Worm (Caenorhabditis elegans) whole organism, L3 larva: ENCODE measurements around the gene srg-6.

Experiments
- R02D3.7 ChIP-seq: fragments of 150-350 bp; optimal IDR thresholded peaks from 2 replicates; lab custom pipeline; 2014; ENCODE audit warnings: missing biosample characterization, missing genetic modification characterization
- ZK546.5 ChIP-seq: sonication (generic microtip); optimal IDR thresholded peaks from 2 replicates; lab custom pipeline; 2017; ENCODE audit warnings: missing biosample characterization, missing genetic modification characterization
- aly-2 ChIP-seq: fragments of 150-350 bp; optimal IDR thresholded peaks from 2 replicates; lab custom pipeline; 2014; ENCODE audit warnings: missing biosample characterization, missing genetic modification characterization
- ama-1 ChIP-seq: fragments of 150-350 bp; optimal IDR thresholded peaks from 2 replicates; lab custom pipeline; 2018
- ceh-16 ChIP-seq: sonication (generic microtip); optimal IDR thresholded peaks from 2 replicates; lab custom pipeline; 2017; ENCODE audit warnings: missing biosample characterization, missing genetic modification characterization
- ceh-28 ChIP-seq: fragments of 150-350 bp; optimal IDR thresholded peaks from 2 replicates; lab custom pipeline; 2014; ENCODE audit warnings: missing biosample characterization, missing genetic modification reagents, missing genetic modification characterization
- ceh-82 ChIP-seq: fragments of 150-350 bp; optimal IDR thresholded peaks from 2 replicates; lab custom pipeline; 2014; ENCODE audit warnings: missing biosample characterization, missing genetic modification characterization
- ceh-9 ChIP-seq: sonication (generic microtip); optimal IDR thresholded peaks from 2 replicates; lab custom pipeline; 2018; ENCODE audit warnings: missing biosample characterization, missing genetic modification characterization
- daf-12 ChIP-seq: fragments of 150-350 bp; optimal IDR thresholded peaks from 2 replicates; lab custom pipeline; 2014; ENCODE audit warnings: missing biosample characterization, missing genetic modification reagents, missing genetic modification characterization
- egl-27 ChIP-seq: sonication (generic microtip); optimal IDR thresholded peaks from 4 replicates; lab custom pipeline; 2017; ENCODE audit warnings: missing biosample characterization, missing genetic modification reagents, missing genetic modification characterization
- egl-5 ChIP-seq: fragments of 150-350 bp; optimal IDR thresholded peaks from 2 replicates; lab custom pipeline; 2017; ENCODE audit warnings: missing biosample characterization, missing genetic modification reagents, missing genetic modification characterization, inconsistent platforms
- elt-1 ChIP-seq: fragments of 150-350 bp; optimal IDR thresholded peaks from 2 replicates; lab custom pipeline; 2014; ENCODE audit warnings: missing biosample characterization, missing genetic modification characterization
- elt-2 ChIP-seq: sonication (generic microtip); optimal IDR thresholded peaks from 2 replicates; lab custom pipeline; 2016; ENCODE audit warnings: missing genetic modification reagents, mild to moderate bottlenecking, missing genetic modification characterization, missing compliant biosample characterization
- elt-3 ChIP-seq, 3 experiments: fragments of 150-350 bp in 1 of 3; sonication (generic microtip) in 2 of 3; optimal IDR thresholded peaks; 2 replicates in 2 of 3; 4 replicates in 1 of 3; lab custom pipeline; 2014 to 2017; ENCODE audit warnings: missing biosample characterization in 3 of 3, missing genetic modification characterization in 3 of 3
- eor-1 ChIP-seq, 2 experiments: fragments of 150-350 bp; optimal IDR thresholded peaks; 2 replicates each; lab custom pipeline; 2014 to 2018; ENCODE audit warnings: missing biosample characterization in 2 of 2, missing genetic modification characterization in 2 of 2
- fkh-10 ChIP-seq: sonication (generic microtip); optimal IDR thresholded peaks from 2 replicates; lab custom pipeline; 2017; ENCODE audit warnings: missing biosample characterization, missing genetic modification reagents, missing genetic modification characterization
- fkh-2 ChIP-seq: fragments of 150-350 bp; optimal IDR thresholded peaks from 2 replicates; lab custom pipeline; 2014; ENCODE audit warnings: missing biosample characterization, missing genetic modification reagents, missing genetic modification characterization
- fos-1 ChIP-seq: fragments of 150-350 bp; optimal IDR thresholded peaks from 2 replicates; lab custom pipeline; 2014; ENCODE audit warnings: missing biosample characterization, missing genetic modification characterization
- hmg-11 ChIP-seq: sonication (generic microtip); optimal IDR thresholded peaks from 2 replicates; lab custom pipeline; 2016; ENCODE audit warnings: missing genetic modification characterization, missing compliant biosample characterization
- jun-1 ChIP-seq: fragments of 150-350 bp; optimal IDR thresholded peaks from 2 replicates; lab custom pipeline; 2014; ENCODE audit warnings: missing biosample characterization, missing genetic modification reagents, missing genetic modification characterization
- lin-15B ChIP-seq: fragments of 150-350 bp; optimal IDR thresholded peaks from 2 replicates; lab custom pipeline; 2014; ENCODE audit warnings: missing biosample characterization, missing genetic modification characterization
- lin-39 ChIP-seq: fragments of 150-350 bp; optimal IDR thresholded peaks from 2 replicates; lab custom pipeline; 2018; ENCODE audit warnings: missing biosample characterization, missing genetic modification reagents, missing genetic modification characterization
- lsy-12 ChIP-seq: sonication (generic microtip); optimal IDR thresholded peaks from 2 replicates; lab custom pipeline; 2016; ENCODE audit warnings: mild to moderate bottlenecking, missing genetic modification characterization, missing compliant biosample characterization
- mdl-1 ChIP-seq: fragments of 150-350 bp; optimal IDR thresholded peaks from 2 replicates; lab custom pipeline; 2014; ENCODE audit warnings: missing biosample characterization, missing genetic modification characterization
- mml-1 ChIP-seq: fragments of 150-350 bp; sonication (generic microtip); optimal IDR thresholded peaks from 3 replicates; lab custom pipeline; 2014; ENCODE audit warnings: missing biosample characterization, missing genetic modification characterization
- nfya-1 ChIP-seq: sonication (generic microtip); optimal IDR thresholded peaks from 2 replicates; lab custom pipeline; 2017; ENCODE audit warnings: missing genetic modification characterization, mild to moderate bottlenecking, missing compliant biosample characterization, antibody characterized with exemption, moderate library complexity; ENCODE audit not compliant: insufficient read depth
- nhr-11 ChIP-seq: fragments of 150-350 bp; optimal IDR thresholded peaks from 2 replicates; lab custom pipeline; 2014; ENCODE audit warnings: missing biosample characterization, missing genetic modification characterization
- nhr-12 ChIP-seq: fragments of 150-350 bp; optimal IDR thresholded peaks from 2 replicates; lab custom pipeline; 2014; ENCODE audit warnings: missing biosample characterization, missing genetic modification characterization
- nhr-23 ChIP-seq: fragments of 150-350 bp; optimal IDR thresholded peaks from 2 replicates; lab custom pipeline; 2014; ENCODE audit warnings: missing biosample characterization, missing genetic modification reagents, missing genetic modification characterization
- nhr-237 ChIP-seq: fragments of 150-350 bp; optimal IDR thresholded peaks from 2 replicates; lab custom pipeline; 2014; ENCODE audit warnings: missing biosample characterization, missing genetic modification characterization
- nhr-25 ChIP-seq: sonication (generic microtip); optimal IDR thresholded peaks from 2 replicates; lab custom pipeline; 2017; ENCODE audit warnings: missing biosample characterization, missing genetic modification characterization
- nhr-28 ChIP-seq: fragments of 150-350 bp; optimal IDR thresholded peaks from 2 replicates; lab custom pipeline; 2014; ENCODE audit warnings: missing biosample characterization, missing genetic modification characterization
- nhr-43 ChIP-seq: sonication (generic microtip); optimal IDR thresholded peaks from 2 replicates; lab custom pipeline; 2016; ENCODE audit warnings: mild to moderate bottlenecking, missing genetic modification characterization, missing compliant biosample characterization; ENCODE audit not compliant: poor library complexity, severe bottlenecking
- nhr-67 ChIP-seq: fragments of 150-350 bp; optimal IDR thresholded peaks from 2 replicates; lab custom pipeline; 2014; ENCODE audit warnings: missing biosample characterization, missing genetic modification characterization
- nhr-76 ChIP-seq: fragments of 150-350 bp; sonication (generic microtip); optimal IDR thresholded peaks from 5 replicates; lab custom pipeline; 2014; ENCODE audit warnings: missing biosample characterization, missing genetic modification characterization
- nhr-77 ChIP-seq: fragments of 150-350 bp; optimal IDR thresholded peaks from 2 replicates; lab custom pipeline; 2014; ENCODE audit warnings: missing biosample characterization, missing genetic modification characterization
- pha-4 ChIP-seq: fragments of 150-350 bp; optimal IDR thresholded peaks from 2 replicates; lab custom pipeline; 2014; ENCODE audit warnings: missing biosample characterization, missing genetic modification reagents, missing genetic modification characterization
- pqm-1 ChIP-seq: fragments of 150-350 bp; optimal IDR thresholded peaks from 2 replicates; lab custom pipeline; 2017; ENCODE audit warnings: missing biosample characterization, missing genetic modification characterization, inconsistent platforms
- sea-2 ChIP-seq: fragments of 150-350 bp; sonication (generic microtip); optimal IDR thresholded peaks from 4 replicates; lab custom pipeline; 2014; ENCODE audit warnings: missing biosample characterization, missing genetic modification reagents, missing genetic modification characterization
- skn-1 ChIP-seq: fragments of 150-350 bp; optimal IDR thresholded peaks from 2 replicates; lab custom pipeline; 2014; ENCODE audit warnings: missing biosample characterization, missing genetic modification characterization
- snpc-4 ChIP-seq: fragments of 150-350 bp; optimal IDR thresholded peaks from 2 replicates; lab custom pipeline; 2014; ENCODE audit warnings: missing biosample characterization, missing genetic modification characterization
- tbx-2 ChIP-seq: sonication (generic microtip); optimal IDR thresholded peaks from 2 replicates; lab custom pipeline; 2016; ENCODE audit warnings: mild to moderate bottlenecking, missing genetic modification characterization, missing compliant biosample characterization
- unc-39 ChIP-seq: sonication (generic microtip); optimal IDR thresholded peaks from 4 replicates; lab custom pipeline; 2017; ENCODE audit warnings: missing biosample characterization, missing genetic modification characterization
- unc-62 ChIP-seq: fragments of 150-350 bp; sonication (generic microtip); optimal IDR thresholded peaks from 4 replicates; lab custom pipeline; 2014; ENCODE audit warnings: missing biosample characterization, missing genetic modification reagents, missing genetic modification characterization
- zag-1 ChIP-seq: fragments of 150-350 bp; optimal IDR thresholded peaks from 2 replicates; lab custom pipeline; 2014; ENCODE audit warnings: missing biosample characterization, missing genetic modification characterization
- ztf-11 ChIP-seq: fragments of 150-350 bp; optimal IDR thresholded peaks from 2 replicates; lab custom pipeline; 2014; ENCODE audit warnings: missing biosample characterization, missing genetic modification characterization
- ztf-4 ChIP-seq: fragments of 150-350 bp; optimal IDR thresholded peaks from 2 replicates; lab custom pipeline; 2014; ENCODE audit warnings: missing biosample characterization, missing genetic modification characterization

Gene srg-6

DNA sequence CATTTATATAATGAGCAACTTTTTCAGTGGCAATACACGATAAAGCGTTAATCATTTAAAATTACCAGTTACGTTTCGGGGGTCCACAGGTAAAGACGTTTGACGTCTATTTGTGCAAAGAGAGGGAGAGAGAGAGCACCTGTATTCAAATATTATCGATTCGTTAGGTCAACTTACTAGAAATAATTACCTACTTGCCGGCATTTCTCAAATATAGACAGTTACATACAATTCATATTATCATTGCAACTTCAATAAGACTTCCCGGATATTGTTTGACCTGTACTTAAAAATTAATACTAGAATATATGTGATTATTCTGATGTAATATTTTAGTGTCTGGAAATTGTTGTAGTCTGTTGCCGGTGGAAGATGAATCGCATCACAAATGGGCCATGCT, 20.1 kb upstream of the srg-6 start, which contains the start of gene gadr-3:
Gene gadr-3, minus strand, starts transcription at position 101 of the 400 bp plus-strand sequence.
- TF ChIP-seq ztf-4 (tag; lab: Kevin White, UChicago) (no peak), unc-62 (no peak)

DNA sequence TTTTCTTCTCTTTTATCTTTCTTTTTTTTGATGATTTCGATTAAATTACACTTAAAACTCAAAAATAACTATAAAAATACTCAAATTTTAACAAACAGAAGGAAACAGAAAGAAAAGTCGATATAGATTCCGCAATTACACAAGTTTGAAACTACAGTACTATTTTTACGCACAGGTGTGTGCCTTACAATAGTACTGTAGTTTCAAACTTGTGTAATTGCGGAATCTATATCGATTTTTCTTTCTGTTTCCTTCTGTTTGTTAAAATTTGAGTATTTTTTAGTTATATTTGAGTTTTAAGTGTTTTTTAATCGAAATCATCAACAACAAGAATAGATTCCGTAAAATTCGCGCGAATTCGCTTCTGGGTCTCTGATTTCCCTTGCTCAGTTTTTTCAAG, 17.2 kb upstream of the srg-6 start:
- TF ChIP-seq skn-1 (tag; lab: Kevin White, UChicago): no peak
- no peak for TF ChIP-seq nfya-1 (tag; lab: Kevin White, UChicago)
- no peak for TF ChIP-seq R02D3.7 (tag; lab: Kevin White, UChicago)
- TF ChIP-seq ceh-28 (tag; lab: Kevin White, UChicago): no peak
- no peak for TF ChIP-seq nhr-43 (tag; lab: Kevin White, UChicago)
- no peak for TF ChIP-seq fkh-10 (GFP tag; lab: Kevin White, UChicago)
- TF ChIP-seq lin-15B (tag; lab: Kevin White, UChicago): no peak
- no peak for TF ChIP-seq pha-4
- TF ChIP-seq nhr-25: no peak
- no peak for TF ChIP-seq ceh-16 (tag; lab: Kevin White, UChicago)
- TF ChIP-seq pqm-1 (tag; lab: Kevin White, UChicago): no peak
- TF ChIP-seq ztf-11 (tag; lab: Kevin White, UChicago): no peak
- TF ChIP-seq fkh-2 (tag; lab: Kevin White, UChicago): no peak
- no peak for TF ChIP-seq ama-1 (lab: Kevin White, UChicago)
- TF ChIP-seq mdl-1: no peak
- no peak for TF ChIP-seq fos-1 (tag; lab: Kevin White, UChicago)
- no peak for TF ChIP-seq unc-62
- no peak for TF ChIP-seq snpc-4 (tag; lab: Kevin White, UChicago)

DNA sequence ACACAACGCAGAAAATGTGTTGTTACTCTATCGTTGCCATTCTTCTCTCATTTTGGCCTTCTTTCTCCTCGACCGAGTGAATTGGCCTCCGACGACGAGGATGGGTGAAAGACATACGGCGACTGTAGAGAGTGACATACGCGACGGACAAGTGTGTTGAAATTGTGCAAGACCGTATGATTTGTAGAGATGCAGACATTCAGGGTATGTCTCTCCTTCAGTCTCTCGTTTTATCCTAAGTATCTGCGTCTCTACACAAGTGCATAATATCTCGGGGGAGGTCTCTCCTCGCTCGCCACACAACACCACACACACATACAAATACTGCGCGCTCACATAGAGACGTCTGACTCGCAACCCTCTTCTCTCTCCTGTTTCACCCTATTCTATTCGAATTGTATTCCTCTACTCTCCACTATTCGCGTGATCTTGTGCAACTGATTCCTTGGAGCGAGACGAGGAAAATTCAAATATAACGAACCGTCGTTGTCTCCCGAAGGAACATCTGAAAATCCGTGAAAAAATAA, 14.3 kb upstream of the srg-6 start, which contains the start of gene hmg-1.2:
Gene hmg-1.2, plus strand, starts transcription at position 311 of the 527 bp plus-strand sequence.
- TF ChIP-seq fkh-2 (tag; lab: Kevin White, UChicago) (no peak), R02D3.7 (tag; lab: Kevin White, UChicago) (peak; percentile 67), pqm-1 (tag; lab: Kevin White, UChicago) (peak; percentile 52), fkh-10 (GFP tag; lab: Kevin White, UChicago) (no peak), nhr-23 (tag; lab: Kevin White, UChicago) (peak; percentile 88), aly-2 (tag; lab: Kevin White, UChicago) (no peak), mdl-1 (no peak), nfya-1 (tag; lab: Kevin White, UChicago) (peak; percentile 89), nhr-237 (no peak), unc-62 (peak; percentile 85), pha-4 (peak; percentile 44), sea-2 (no peak), daf-12 (tag; lab: Kevin White, UChicago) (no peak), unc-39 (tag; lab: Kevin White, UChicago) (no peak), elt-1 (peak; percentile 49), mml-1 (tag; lab: Kevin White, UChicago) (no peak), eor-1 (tag; optimal IDR thresholded peaks at IDR 0.05; lab: Kevin White, UChicago) (no peak), nhr-28 (tag; lab: Kevin White, UChicago) (no peak), lin-39 (peak; percentile 70), nhr-25 (peak; percentile 87), lin-15B (tag; lab: Kevin White, UChicago) (peak; percentile 48), egl-27 (tag; lab: Kevin White, UChicago) (peak; percentile 33), nhr-76 (tag; lab: Kevin White, UChicago) (no peak), ama-1 (lab: Kevin White, UChicago) (no peak), skn-1 (tag; lab: Kevin White, UChicago) (no peak), hmg-11 (tag; lab: Kevin White, UChicago) (peak; percentile 98), nhr-67 (no peak), egl-5 (tag; lab: Kevin White, UChicago) (peak; percentile 71), ceh-9 (tag; lab: Kevin White, UChicago) (no peak), ztf-11 (tag; lab: Kevin White, UChicago) (no peak), ztf-4 (tag; lab: Kevin White, UChicago) (no peak), ceh-16 (tag; lab: Kevin White, UChicago) (no peak), elt-2 (tag; lab: Kevin White, UChicago) (peak; percentile 66), lsy-12 (tag; lab: Kevin White, UChicago) (peak; percentile 88), nhr-12 (no peak), ceh-28 (tag; lab: Kevin White, UChicago) (peak; percentile 76), nhr-43 (tag; lab: Kevin White, UChicago) (peak; percentile 48), jun-1 (tag; lab: Kevin White, UChicago) (peak; percentile 88), tbx-2 (tag; lab: Kevin White, UChicago) (peak; percentile 34), ZK546.5 (tag; lab: Kevin White, UChicago) (no peak), ceh-82 (tag; lab: Kevin White, UChicago) (no peak), snpc-4 (tag; lab: Kevin White, UChicago) (peak; percentile 65), zag-1 (tag; lab: Kevin White, UChicago) (peak; percentile 47), nhr-77 (peak; percentile 2), nhr-11 (tag; lab: Kevin White, UChicago) (peak; percentile 24), elt-3 (tag; optimal IDR thresholded peaks at IDR 0.05; lab: Kevin White, UChicago) (peak in 1 of 3 experiments; percentile 44)
